Fruit fly (Drosophila melanogaster) whole organism, wandering third instar larva: ENCODE data around the gene CG43093.

ENCODE experiments used
- Abd-B ChIP-seq: fragments of >200 bp; optimal IDR thresholded peaks from 2 replicates; lab custom pipeline; 2017; ENCODE audit warnings: missing biosample characterization, missing genetic modification characterization
- CG9705 ChIP-seq: fragments of 200-800 bp; sonication (Bioruptor generic); optimal IDR thresholded peaks from 2 replicates; lab custom pipeline; 2018; ENCODE audit warnings: missing biosample characterization, mild to moderate bottlenecking, missing genetic modification characterization
- CrebA ChIP-seq: fragments of 200-800 bp; sonication (Bioruptor generic); optimal IDR thresholded peaks from 2 replicates; lab custom pipeline; 2016; ENCODE audit warnings: missing biosample characterization, mild to moderate bottlenecking, missing genetic modification characterization, borderline replicate concordance
- Dif ChIP-seq: fragments of 200-275, 200-300 bp; sonication (Bioruptor generic); optimal IDR thresholded peaks from 2 replicates; lab custom pipeline; 2018; ENCODE audit warnings: missing biosample characterization, missing genetic modification characterization; ENCODE audit not compliant: partially characterized antibody
- GATAd ChIP-seq: sonication (Bioruptor generic); optimal IDR thresholded peaks from 2 replicates; lab custom pipeline; 2016; ENCODE audit warnings: missing biosample characterization, missing genetic modification characterization
- HLH106 ChIP-seq: fragments of 200-800 bp; optimal IDR thresholded peaks from 3 replicates; lab custom pipeline; 2019; ENCODE audit warnings: missing biosample characterization, mild to moderate bottlenecking, missing genetic modification characterization, moderate library complexity
- Hnf4 ChIP-seq: fragments of 200-800 bp; sonication (Bioruptor generic); optimal IDR thresholded peaks from 2 replicates; lab custom pipeline; 2016; ENCODE audit warnings: missing biosample characterization, mild to moderate bottlenecking, missing genetic modification characterization
- Hr78 ChIP-seq: fragments of >200 bp; optimal IDR thresholded peaks from 2 replicates; lab custom pipeline; 2017; ENCODE audit warnings: missing biosample characterization, missing genetic modification characterization
- Hr83 ChIP-seq: fragments of 200-300 bp; sonication (Bioruptor generic); optimal IDR thresholded peaks from 2 replicates; lab custom pipeline; 2016; ENCODE audit warnings: missing biosample characterization, mild to moderate bottlenecking, missing genetic modification characterization, moderate library complexity; ENCODE audit not compliant: poor library complexity, severe bottlenecking
- Mio ChIP-seq: sonication (Bioruptor generic); optimal IDR thresholded peaks from 2 replicates; lab custom pipeline; 2016; ENCODE audit warnings: missing biosample characterization, missing genetic modification characterization
- Myc ChIP-seq: fragments of >200 bp; optimal IDR thresholded peaks from 2 replicates; lab custom pipeline; 2017
- N ChIP-seq: fragments of >200 bp; optimal IDR thresholded peaks from 2 replicates; lab custom pipeline; 2018; ENCODE audit warnings: missing biosample characterization, missing external identifiers, missing genetic modification characterization
- OdsH ChIP-seq: fragments of 200-800 bp; sonication (Bioruptor generic); optimal IDR thresholded peaks from 2 replicates; lab custom pipeline; 2016; ENCODE audit warnings: missing biosample characterization, mild to moderate bottlenecking, missing genetic modification characterization
- Rel ChIP-seq, 2 experiments: fragments of 200-800 bp; sonication (Bioruptor generic) in 1 of 2; optimal IDR thresholded peaks; 2 replicates in 1 of 2; 3 replicates in 1 of 2; lab custom pipeline; 2016 to 2019; ENCODE audit warnings: mild to moderate bottlenecking in 2 of 2, missing biosample characterization in 2 of 2, missing genetic modification characterization in 2 of 2, moderate library complexity in 1 of 2
- Sp1 ChIP-seq: fragments of 200-800 bp; sonication (Bioruptor generic); optimal IDR thresholded peaks from 3 replicates; lab custom pipeline; 2019; ENCODE audit warnings: missing biosample characterization, mild to moderate bottlenecking, missing genetic modification characterization, moderate library complexity
- Vsx2 ChIP-seq: fragments of 200-300, 225-300 bp; sonication (Bioruptor generic); optimal IDR thresholded peaks from 2 replicates; lab custom pipeline; 2018; ENCODE audit warnings: missing biosample characterization, missing genetic modification characterization; ENCODE audit not compliant: partially characterized antibody
- br ChIP-seq: fragments of 200-800 bp; sonication (Bioruptor generic); optimal IDR thresholded peaks from 2 replicates; lab custom pipeline; 2016; ENCODE audit warnings: missing biosample characterization, missing genetic modification characterization
- brk ChIP-seq: fragments of 200-800 bp; sonication (Bioruptor generic); optimal IDR thresholded peaks from 2 replicates; lab custom pipeline; 2016; ENCODE audit warnings: missing biosample characterization, mild to moderate bottlenecking, missing genetic modification characterization
- dl ChIP-seq, 2 experiments: fragments of 175-275, 200-275 bp in 1 of 2; fragments of 200-275 bp in 1 of 2; sonication (Bioruptor generic); optimal IDR thresholded peaks; lab custom pipeline; 2018; ENCODE audit warnings: mild to moderate bottlenecking in 2 of 2, missing biosample characterization in 2 of 2, missing genetic modification characterization in 2 of 2, moderate library complexity in 2 of 2; ENCODE audit not compliant: partially characterized antibody in 2 of 2, insufficient read depth in 1 of 2
- dmrt93B ChIP-seq: fragments of 200-800 bp; sonication (Bioruptor generic); optimal IDR thresholded peaks from 2 replicates; lab custom pipeline; 2018; ENCODE audit warnings: missing biosample characterization, mild to moderate bottlenecking, missing genetic modification characterization
- dsf ChIP-seq: sonication (Bioruptor generic); optimal IDR thresholded peaks from 2 replicates; lab custom pipeline; 2016; ENCODE audit warnings: missing biosample characterization, missing genetic modification characterization, borderline replicate concordance
- ey ChIP-seq: fragments of 200-800 bp; sonication (Bioruptor generic); optimal IDR thresholded peaks from 2 replicates; lab custom pipeline; 2016; ENCODE audit warnings: missing biosample characterization, missing genetic modification characterization
- fru ChIP-seq: fragments of 200-800 bp; sonication (Bioruptor generic); optimal IDR thresholded peaks from 3 replicates; lab custom pipeline; 2016; ENCODE audit warnings: missing biosample characterization, mild to moderate bottlenecking, missing genetic modification characterization
- h ChIP-seq: fragments of 200-800 bp; sonication (Bioruptor generic); optimal IDR thresholded peaks from 3 replicates; lab custom pipeline; 2016; ENCODE audit warnings: missing biosample characterization, mild to moderate bottlenecking, missing genetic modification characterization
- jim ChIP-seq: fragments of 175-275, 200-325 bp; sonication (Bioruptor generic); optimal IDR thresholded peaks from 2 replicates; lab custom pipeline; 2016; ENCODE audit warnings: missing biosample characterization, mild to moderate bottlenecking, missing genetic modification characterization
- lola ChIP-seq: fragments of >200 bp; optimal IDR thresholded peaks from 2 replicates; lab custom pipeline; 2017; ENCODE audit warnings: missing biosample characterization, missing genetic modification characterization
- pan ChIP-seq: fragments of >200 bp; optimal IDR thresholded peaks from 2 replicates; lab custom pipeline; 2017
- psq ChIP-seq: fragments of 200-800 bp; sonication (Bioruptor generic); optimal IDR thresholded peaks from 3 replicates; lab custom pipeline; 2017; ENCODE audit warnings: missing biosample characterization, mild to moderate bottlenecking, missing genetic modification characterization, moderate library complexity
- rgr ChIP-seq: fragments of 200-800 bp; sonication (Bioruptor generic); optimal IDR thresholded peaks from 3 replicates; lab custom pipeline; 2016; ENCODE audit warnings: missing biosample characterization, mild to moderate bottlenecking, missing genetic modification characterization
- sv ChIP-seq: fragments of 200-800 bp; sonication (Bioruptor generic); optimal IDR thresholded peaks from 3 replicates; lab custom pipeline; 2016; ENCODE audit warnings: missing biosample characterization, missing genetic modification characterization
- tai ChIP-seq: sonication (Bioruptor generic); optimal IDR thresholded peaks from 2 replicates; lab custom pipeline; 2016; ENCODE audit warnings: missing biosample characterization, missing genetic modification characterization
- usp ChIP-seq: fragments of >200 bp; optimal IDR thresholded peaks from 2 replicates; lab custom pipeline; 2017; ENCODE audit warnings: missing biosample characterization, missing genetic modification characterization
- woc ChIP-seq: sonication (Bioruptor generic); optimal IDR thresholded peaks from 2 replicates; lab custom pipeline; 2016; ENCODE audit warnings: missing biosample characterization, mild to moderate bottlenecking, missing genetic modification characterization

Gene CG43093

DNA sequence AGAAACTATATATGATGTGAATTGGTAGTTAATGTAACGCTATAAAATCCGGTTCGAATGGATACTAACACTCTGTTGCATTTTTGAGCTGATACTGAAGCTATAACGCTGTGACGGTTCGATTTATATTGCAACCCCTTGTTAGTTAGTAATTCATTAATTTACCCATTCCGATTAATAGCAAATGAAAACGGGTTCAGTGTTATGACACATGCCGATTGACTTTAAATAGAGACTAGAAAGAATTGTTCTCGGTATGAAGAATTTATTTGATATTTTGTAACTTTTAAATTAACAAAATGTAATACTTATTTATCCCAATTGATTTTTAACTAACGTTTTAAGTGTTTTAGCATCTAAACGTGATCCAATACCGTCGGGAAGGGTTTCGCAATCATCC is 1.5 kb downstream of the CG43093 start, which contains the start of gene CG43091:
Gene CG43091 (minus strand): TSS at position 101 of the 400 bp plus-strand sequence.
- TF ChIP-seq GATAd = no peak
- TF ChIP-seq pan (lab: Kevin White, UChicago) = no peak
- no peak for TF ChIP-seq dmrt93B (GFP tag; lab: Kevin White, UChicago)
- TF ChIP-seq CG9705 (GFP tag; lab: Kevin White, UChicago) = no peak
- no peak for TF ChIP-seq Vsx2 (GFP tag; lab: Kevin White, UChicago)
- no peak for TF ChIP-seq Rel (GFP tag; optimal IDR thresholded peaks at IDR 0.05; lab: Kevin White, UChicago)
- TF ChIP-seq Rel (tag; optimal IDR thresholded peaks at IDR 0.05; lab: Kevin White, UChicago) = no peak
- no peak for TF ChIP-seq HLH106
- no peak for TF ChIP-seq br

DNA sequence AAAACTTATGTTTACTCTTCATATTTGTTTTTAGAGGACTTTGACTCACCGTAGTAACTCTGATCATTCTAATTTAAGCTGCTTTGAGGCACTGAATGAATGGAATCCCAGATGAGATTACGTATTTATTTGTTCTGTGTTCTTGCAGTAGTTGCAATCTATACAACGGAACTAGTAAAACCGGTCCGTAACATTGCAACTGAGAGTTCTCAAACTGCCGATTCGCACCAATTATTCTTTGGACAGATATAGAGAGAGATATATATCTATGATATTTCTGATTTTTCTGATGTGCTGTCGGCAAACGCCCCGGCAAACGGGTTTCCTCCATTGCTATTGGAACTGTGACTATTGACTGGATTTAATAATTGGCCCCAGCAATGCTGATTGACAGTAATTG is 2.5 kb downstream of the CG43093 start, which contains the start of gene CG13841:
Gene CG13841 (minus strand): TSS at position 101 of the 400 bp plus-strand sequence.
- TF ChIP-seq dl (GFP tag; optimal IDR thresholded peaks at IDR 0.05; lab: Kevin White, UChicago; ENCODE audit: insufficient read depth in 1 of 2, partially characterized antibody in 2 of 2) = no peak
- no peak for TF ChIP-seq woc (GFP tag; lab: Kevin White, UChicago)
- TF ChIP-seq rgr (GFP tag; lab: Kevin White, UChicago) = no peak
- TF ChIP-seq Sp1 (GFP tag; lab: Kevin White, UChicago) = no peak
- TF ChIP-seq HLH106 = no peak
- TF ChIP-seq lola (GFP tag; lab: Kevin White, UChicago) = no peak
- no peak for TF ChIP-seq CrebA (GFP tag; lab: Kevin White, UChicago)
- no peak for TF ChIP-seq br
- TF ChIP-seq sv (GFP tag; lab: Kevin White, UChicago) = no peak
- TF ChIP-seq Hr78 (GFP tag; lab: Kevin White, UChicago) = no peak
- no peak for TF ChIP-seq brk (GFP tag; lab: Kevin White, UChicago)
- TF ChIP-seq Abd-B = no peak
- TF ChIP-seq h (GFP tag; lab: Kevin White, UChicago) = no peak
- TF ChIP-seq pan (lab: Kevin White, UChicago) = no peak
- no peak for TF ChIP-seq jim (GFP tag; lab: Kevin White, UChicago)
- no peak for TF ChIP-seq usp (GFP tag; lab: Kevin White, UChicago)
- TF ChIP-seq CG9705 (GFP tag; lab: Kevin White, UChicago) = no peak

DNA sequence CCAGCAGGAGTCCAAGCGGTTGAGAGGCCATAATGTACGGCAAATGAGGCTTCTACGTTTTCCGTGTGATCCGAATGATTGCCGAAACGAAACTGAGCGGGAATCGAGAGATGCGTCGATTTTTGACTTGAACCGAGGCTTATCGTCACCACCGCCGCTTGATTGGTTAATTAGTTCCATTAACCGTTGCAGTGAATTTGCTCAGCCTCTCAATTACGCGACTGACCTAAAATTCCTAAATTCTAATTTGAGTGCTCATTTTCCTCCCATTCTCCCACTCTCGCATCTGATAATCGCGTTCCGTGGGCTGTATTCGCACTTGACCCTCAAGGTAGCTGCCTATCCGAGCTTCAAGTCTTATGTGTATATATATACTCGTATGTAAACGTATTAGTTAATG is 4.0 kb downstream of the CG43093 start, which contains the start of gene Nepl15:
Gene Nepl15 (minus strand): TSS at position 101 of the 400 bp plus-strand sequence.
- TF ChIP-seq OdsH (GFP tag; lab: Kevin White, UChicago) (no peak), ey (GFP tag; lab: Kevin White, UChicago) (no peak), dsf (GFP tag; lab: Kevin White, UChicago) (no peak), N (GFP tag; lab: Kevin White, UChicago) (no peak), Myc (lab: Kevin White, UChicago) (no peak), psq (GFP tag; lab: Kevin White, UChicago) (no peak), dl (GFP tag; optimal IDR thresholded peaks at IDR 0.05; lab: Kevin White, UChicago; ENCODE audit: insufficient read depth in 1 of 2, partially characterized antibody in 2 of 2) (no peak), lola (GFP tag; lab: Kevin White, UChicago) (no peak), usp (GFP tag; lab: Kevin White, UChicago) (no peak)

DNA sequence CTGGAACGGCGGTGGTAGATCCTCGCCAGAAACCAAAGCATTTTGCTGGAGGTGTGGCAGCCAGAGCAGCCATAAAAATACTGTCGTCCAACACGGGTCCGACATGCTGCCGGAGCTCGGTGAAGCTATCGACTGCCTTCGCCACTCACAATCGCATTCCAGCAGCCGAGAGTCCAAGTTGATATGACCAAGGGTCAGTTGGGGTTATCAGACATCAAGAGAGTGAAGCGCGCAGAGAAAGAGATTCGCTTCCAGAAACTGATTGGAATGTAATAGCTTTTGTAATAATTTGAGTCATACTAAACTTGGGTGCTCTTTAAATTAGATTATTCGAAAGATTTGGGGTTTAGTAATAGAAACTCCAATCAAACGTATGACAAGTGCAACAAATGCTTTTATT is 6.5 kb downstream of the CG43093 start, which contains the start of gene Nepl14:
Gene Nepl14 (minus strand): TSS at position 125 of the 400 bp plus-strand sequence.
- TF ChIP-seq Dif (GFP tag; lab: Kevin White, UChicago) (no peak), CG9705 (GFP tag; lab: Kevin White, UChicago) (no peak), ey (GFP tag; lab: Kevin White, UChicago) (no peak), CrebA (GFP tag; lab: Kevin White, UChicago) (no peak), Hnf4 (GFP tag; lab: Kevin White, UChicago) (no peak), tai (no peak), pan (lab: Kevin White, UChicago) (no peak), dsf (GFP tag; lab: Kevin White, UChicago) (no peak), HLH106 (no peak), Vsx2 (GFP tag; lab: Kevin White, UChicago) (no peak), usp (GFP tag; lab: Kevin White, UChicago) (no peak), fru (no peak), GATAd (no peak), woc (GFP tag; lab: Kevin White, UChicago) (no peak), Mio (GFP tag; lab: Kevin White, UChicago) (no peak), br (no peak), OdsH (GFP tag; lab: Kevin White, UChicago) (no peak), psq (GFP tag; lab: Kevin White, UChicago) (no peak), Hr83 (GFP tag; lab: Kevin White, UChicago) (no peak), Myc (lab: Kevin White, UChicago) (no peak)
